Fruit fly (Drosophila melanogaster) whole organism, embryonic: ENCODE measurements around the gene aru.

Experiments
- ATbp ChIP-seq: fragments of 200-800 bp; sonication (Bioruptor generic); optimal IDR thresholded peaks from 2 replicates; lab custom pipeline; 2017; ENCODE audit warnings: missing biosample characterization, mild to moderate bottlenecking, missing genetic modification characterization, missing genetic modification reagents
- Atf-2 ChIP-seq: fragments of 200-800 bp; sonication (Bioruptor generic); optimal IDR thresholded peaks from 2 replicates; lab custom pipeline; 2016; ENCODE audit warnings: missing biosample characterization, missing genetic modification characterization
- Atf6 ChIP-seq: fragments of 200-800 bp; sonication (Bioruptor generic); IDR thresholded peaks from 2 replicates; pipeline ENCODE4 v1.3.6; 2022; ENCODE audit warnings: missing biosample characterization, missing genetic modification characterization
- CG10209 ChIP-seq: fragments of 200-800 bp; sonication (Bioruptor generic); optimal IDR thresholded peaks from 3 replicates; lab custom pipeline; 2017; ENCODE audit warnings: missing biosample characterization, mild to moderate bottlenecking, missing genetic modification characterization, missing genetic modification reagents
- CG1024 ChIP-seq: fragments of 200-800 bp; sonication (Bioruptor generic); IDR thresholded peaks from 2 replicates; pipeline ENCODE4 v1.3.6; 2022; ENCODE audit warnings: missing biosample characterization, missing genetic modification characterization
- CG10462 ChIP-seq: fragments of 200-800 bp; sonication (Bioruptor generic); optimal IDR thresholded peaks from 2 replicates; lab custom pipeline; 2016; ENCODE audit warnings: missing biosample characterization, missing genetic modification characterization
- CG11695 ChIP-seq: fragments of 200-800 bp; sonication (Bioruptor generic); IDR thresholded peaks from 3 replicates; pipeline ENCODE4 v1.3.6; 2022; ENCODE audit warnings: missing biosample characterization, missing genetic modification characterization
- CG1233 ChIP-seq: fragments of 200-800 bp; sonication (Bioruptor generic); optimal IDR thresholded peaks from 4 replicates; lab custom pipeline; 2018; ENCODE audit warnings: missing biosample characterization, mild to moderate bottlenecking, missing genetic modification characterization
- CG1602 ChIP-seq: fragments of 200-800 bp; sonication (Bioruptor generic); optimal IDR thresholded peaks from 3 replicates; lab custom pipeline; 2016; ENCODE audit warnings: missing biosample characterization, missing genetic modification characterization
- CG17612 ChIP-seq: fragments of 200-800 bp; sonication (Bioruptor generic); IDR thresholded peaks from 2 replicates; pipeline ENCODE4 v1.3.6; 2022; ENCODE audit warnings: missing biosample characterization, missing genetic modification characterization
- CG18599 ChIP-seq: fragments of 200-800 bp; sonication (Bioruptor generic); optimal IDR thresholded peaks from 3 replicates; lab custom pipeline; 2017; ENCODE audit warnings: missing biosample characterization, missing genetic modification characterization, mild to moderate bottlenecking, moderate library complexity, missing genetic modification reagents
- CG2202 ChIP-seq: fragments of 200-800 bp; sonication (Bioruptor generic); optimal IDR thresholded peaks from 2 replicates; lab custom pipeline; 2018; ENCODE audit warnings: missing biosample characterization, mild to moderate bottlenecking, missing genetic modification characterization
- CG31365 ChIP-seq: fragments of 200-800 bp; sonication (Bioruptor generic); optimal IDR thresholded peaks from 2 replicates; lab custom pipeline; 2018; ENCODE audit warnings: missing biosample characterization, mild to moderate bottlenecking, missing genetic modification characterization
- CG34422 ChIP-seq: fragments of 200-800 bp; sonication (Bioruptor generic); IDR thresholded peaks from 3 replicates; pipeline ENCODE4 v1.3.6; 2022; ENCODE audit warnings: missing biosample characterization, missing genetic modification characterization
- CG4424 ChIP-seq: fragments of 200-800 bp; sonication (Bioruptor generic); optimal IDR thresholded peaks from 3 replicates; lab custom pipeline; 2016; ENCODE audit warnings: missing biosample characterization, missing genetic modification characterization
- CG4617 ChIP-seq: fragments of 200-800 bp; sonication (Bioruptor generic); optimal IDR thresholded peaks from 3 replicates; lab custom pipeline; 2016; ENCODE audit warnings: missing biosample characterization, missing genetic modification characterization, borderline replicate concordance
- CG9437 ChIP-seq: fragments of 200-800 bp; sonication (Bioruptor generic); optimal IDR thresholded peaks from 2 replicates; lab custom pipeline; 2018; ENCODE audit warnings: missing biosample characterization, mild to moderate bottlenecking, missing genetic modification characterization
- CG9817 ChIP-seq: fragments of 200-800 bp; sonication (Bioruptor generic); optimal IDR thresholded peaks from 2 replicates; lab custom pipeline; 2018; ENCODE audit warnings: missing biosample characterization, mild to moderate bottlenecking, missing genetic modification characterization, moderate library complexity
- CG9932 ChIP-seq: fragments of 200-800 bp; sonication (Bioruptor generic); IDR thresholded peaks from 2 replicates; pipeline ENCODE4 v1.3.6; 2022; ENCODE audit warnings: missing biosample characterization, missing genetic modification characterization
- Dref ChIP-seq: fragments of 200-800 bp; sonication (Bioruptor generic); IDR thresholded peaks from 2 replicates; pipeline ENCODE4 v1.3.6; 2022; ENCODE audit warnings: missing biosample characterization, missing genetic modification characterization
- E2f2 ChIP-seq: fragments of 200-800 bp; sonication (Bioruptor generic); IDR thresholded peaks from 2 replicates; pipeline ENCODE4 v1.3.6; 2022; ENCODE audit warnings: missing biosample characterization, missing genetic modification characterization
- HLH3B ChIP-seq: fragments of 200-800 bp; sonication (Bioruptor generic); IDR thresholded peaks from 2 replicates; pipeline ENCODE4 v1.3.6; 2022; ENCODE audit warnings: missing biosample characterization, missing genetic modification characterization
- Hr78 ChIP-seq, 2 experiments: fragments of 200-800 bp in 1 of 2; fragments of >200 bp in 1 of 2; sonication (Bioruptor generic) in 1 of 2; optimal IDR thresholded peaks; 2 replicates each; lab custom pipeline; 2017 to 2019; ENCODE audit warnings: missing biosample characterization in 2 of 2, missing genetic modification characterization in 2 of 2, mild to moderate bottlenecking in 1 of 2, moderate library complexity in 1 of 2
- Med ChIP-seq: fragments of 200-800 bp; sonication (Bioruptor generic); peaks from one replicate; lab custom pipeline; 2016; ENCODE audit warnings: missing biosample characterization, missing genetic modification characterization, mild to moderate bottlenecking, inconsistent platforms, moderate library complexity
- Mes4 ChIP-seq: fragments of 200-800 bp; sonication (Bioruptor generic); optimal IDR thresholded peaks from 2 replicates; lab custom pipeline; 2016; ENCODE audit warnings: missing biosample characterization, missing genetic modification characterization
- PHDP ChIP-seq: fragments of 200-800 bp; sonication (Bioruptor generic); optimal IDR thresholded peaks from 3 replicates; lab custom pipeline; 2018; ENCODE audit warnings: missing biosample characterization, mild to moderate bottlenecking, missing genetic modification characterization, moderate library complexity
- Pdp1 ChIP-seq, 2 experiments: fragments of 200-800 bp; sonication (Bioruptor generic); optimal IDR thresholded peaks; 3 replicates each; lab custom pipeline; 2016; ENCODE audit warnings: missing biosample characterization in 2 of 2, missing genetic modification characterization in 2 of 2, mild to moderate bottlenecking in 1 of 2, moderate library complexity in 1 of 2
- Sox100B ChIP-seq: fragments of 200-800 bp; sonication (Bioruptor generic); optimal IDR thresholded peaks from 3 replicates; lab custom pipeline; 2018; ENCODE audit warnings: missing biosample characterization, mild to moderate bottlenecking, missing genetic modification characterization
- Xbp1 ChIP-seq: fragments of 200-800 bp; sonication (Bioruptor generic); optimal IDR thresholded peaks from 3 replicates; lab custom pipeline; 2016; ENCODE audit warnings: missing biosample characterization, mild to moderate bottlenecking, missing genetic modification characterization
- bsh ChIP-seq, 2 experiments: fragments of 200-800 bp; sonication (Bioruptor generic); optimal IDR thresholded peaks; 2 replicates each; lab custom pipeline; 2017 to 2018; ENCODE audit warnings: mild to moderate bottlenecking in 2 of 2, missing biosample characterization in 2 of 2, missing genetic modification characterization in 2 of 2, moderate library complexity in 1 of 2
- chinmo ChIP-seq: fragments of 200-800 bp; sonication (Bioruptor generic); IDR thresholded peaks from 4 replicates; pipeline ENCODE4 v1.3.6; 2022; ENCODE audit warnings: missing biosample characterization, missing genetic modification characterization; ENCODE audit not compliant: partially characterized antibody
- exex ChIP-seq: fragments of 200-800 bp; sonication (Bioruptor generic); optimal IDR thresholded peaks from 4 replicates; lab custom pipeline; 2018; ENCODE audit warnings: missing biosample characterization, mild to moderate bottlenecking, missing genetic modification characterization, moderate library complexity
- eyg ChIP-seq: fragments of 200-800 bp; sonication (Bioruptor generic); optimal IDR thresholded peaks from 3 replicates; lab custom pipeline; 2016; ENCODE audit warnings: missing biosample characterization, missing genetic modification characterization
- grn ChIP-seq: fragments of 200-800 bp; sonication (Bioruptor generic); optimal IDR thresholded peaks from 3 replicates; lab custom pipeline; 2017; ENCODE audit warnings: missing biosample characterization, missing genetic modification characterization
- jigr1 ChIP-seq: fragments of 200-800 bp; sonication (Bioruptor generic); IDR thresholded peaks from 3 replicates; pipeline ENCODE4 v1.3.6; 2022; ENCODE audit warnings: missing biosample characterization, missing genetic modification characterization
- mirr ChIP-seq: fragments of 200-800 bp; sonication (Bioruptor generic); optimal IDR thresholded peaks from 3 replicates; lab custom pipeline; 2018; ENCODE audit warnings: missing biosample characterization, mild to moderate bottlenecking, missing genetic modification characterization
- pb ChIP-seq: fragments of 200-800 bp; sonication (Bioruptor generic); optimal IDR thresholded peaks from 3 replicates; lab custom pipeline; 2016; ENCODE audit warnings: missing biosample characterization, missing genetic modification characterization
- peb ChIP-seq: fragments of 200-800 bp; sonication (Bioruptor generic); IDR thresholded peaks from 2 replicates; pipeline ENCODE4 v1.3.6; 2022; ENCODE audit warnings: missing biosample characterization, missing genetic modification characterization
- pnt ChIP-seq: fragments of 200-800 bp; sonication (Bioruptor generic); optimal IDR thresholded peaks from 3 replicates; lab custom pipeline; 2016; ENCODE audit warnings: missing biosample characterization, missing genetic modification characterization
- prd ChIP-seq, 3 experiments: fragments of >200 bp in 2 of 3; fragments of 200-800 bp in 1 of 3; sonication (Bioruptor generic) in 1 of 3; optimal IDR thresholded peaks in 2 of 3; IDR thresholded peaks in 1 of 3; 2 replicates in 2 of 3; 3 replicates in 1 of 3; pipeline versions ENCODE4 v1.3.6 to Lab custom; 2017 to 2022; ENCODE audit warnings: missing biosample characterization in 1 of 3, missing genetic modification characterization in 1 of 3
- sc ChIP-seq, 3 experiments: fragments of >200 bp in 2 of 3; fragments of 200-800 bp in 1 of 3; sonication (Bioruptor generic) in 1 of 3; optimal IDR thresholded peaks; 2 replicates in 2 of 3; 3 replicates in 1 of 3; lab custom pipeline; 2017; ENCODE audit warnings: mild to moderate bottlenecking in 1 of 3, missing biosample characterization in 1 of 3, missing genetic modification characterization in 1 of 3, missing genetic modification reagents in 1 of 3
- schlank ChIP-seq: fragments of 200-800 bp; sonication (Bioruptor generic); optimal IDR thresholded peaks from 2 replicates; lab custom pipeline; 2018; ENCODE audit warnings: missing biosample characterization, mild to moderate bottlenecking, missing genetic modification characterization
- sens-2 ChIP-seq: fragments of 200-800 bp; sonication (Bioruptor generic); IDR thresholded peaks from 2 replicates; pipeline ENCODE4 v1.3.6; 2022; ENCODE audit warnings: missing biosample characterization, missing genetic modification characterization
- sug ChIP-seq: fragments of 200-800 bp; optimal IDR thresholded peaks from 2 replicates; lab custom pipeline; 2019; ENCODE audit warnings: missing biosample characterization, mild to moderate bottlenecking, missing genetic modification characterization, moderate library complexity

Gene aru

dm6 chr2L:840716-841115 is 27.4 kb downstream of the aru start (continued):
- no peak for TF ChIP-seq Sox100B (GFP tag; lab: Kevin White, UChicago)
- TF ChIP-seq chinmo (GFP tag; lab: Robert Waterston, UW): peak; percentile 90; the same call in 2 of the 4 replicates
- TF ChIP-seq CG10209 (GFP tag; lab: Kevin White, UChicago): no peak
- TF ChIP-seq eyg (GFP tag; lab: Kevin White, UChicago): no peak
- no peak for TF ChIP-seq pb
- TF ChIP-seq CG17612 (GFP tag; lab: Robert Waterston, UW): no peak

DNA sequence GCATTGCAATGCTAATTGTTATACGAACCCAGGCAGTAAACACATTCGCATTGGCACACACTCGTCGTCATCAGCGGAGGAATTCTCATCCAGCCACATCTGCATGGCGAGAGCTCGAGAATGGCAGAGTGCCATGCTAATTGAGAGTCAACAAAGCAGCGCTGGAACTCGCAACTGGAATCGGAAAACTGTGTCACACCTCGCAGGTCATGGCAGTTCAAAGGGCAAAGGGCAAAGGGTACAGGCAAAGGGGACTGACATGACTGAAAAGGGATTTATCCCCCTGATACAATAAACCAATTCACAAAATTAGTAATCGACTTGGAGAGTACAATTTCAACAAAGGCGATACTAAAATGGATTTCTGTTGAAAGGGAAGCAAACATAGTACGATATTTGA is 28.1 kb downstream of the aru start:
- TF ChIP-seq CG10462 (no peak), Hr78 (GFP tag; optimal IDR thresholded peaks at IDR 0.05; lab: Kevin White, UChicago) (peak in 1 of 2 experiments; percentile 84)

- peak; percentile 97 for TF ChIP-seq exex (tag; lab: Kevin White, UChicago)
- peak; percentile 22 for TF ChIP-seq grn (GFP tag; lab: Kevin White, UChicago)
- peak; percentile 62 for TF ChIP-seq mirr (GFP tag; lab: Kevin White, UChicago)
- TF ChIP-seq CG18599: peak; percentile 3
- TF ChIP-seq CG4424: no peak
- peak; percentile 29 for TF ChIP-seq sug
- no peak for TF ChIP-seq sens-2
- peak; percentile 3 for TF ChIP-seq Med (GFP tag; lab: Kevin White, UChicago)
Observed at dm6 chr2L:838786-839185, 29.4 kb downstream of the aru start.

- TF ChIP-seq Hr78 (GFP tag; optimal IDR thresholded peaks at IDR 0.05; lab: Kevin White, UChicago) (no peak), ATbp (GFP tag; lab: Kevin White, UChicago) (peak; percentile 38), schlank (tag; lab: Kevin White, UChicago) (no peak), CG11695 (0 out of 3 replicates have a peak, but pooled peaks have one; percentile 8), E2f2 (GFP tag; lab: Robert Waterston, UW) (peak; percentile 39; the same call in 1 of the 2 replicates), PHDP (tag; lab: Kevin White, UChicago) (peak; percentile 53), CG31365 (tag; lab: Kevin White, UChicago) (no peak), Mes4 (GFP tag; lab: Kevin White, UChicago) (peak; percentile 33), CG34422 (GFP tag; lab: Robert Waterston, UW) (no peak), Pdp1 (GFP tag; optimal IDR thresholded peaks at IDR 0.05; lab: Kevin White, UChicago) (peak in 1 of 2 experiments; percentile 26), peb (GFP tag; lab: Robert Waterston, UW) (0 out of 2 replicates have a peak, but pooled peaks have one; percentile 21), Med (GFP tag; lab: Kevin White, UChicago) (peak; percentile 80), CG4617 (GFP tag; lab: Kevin White, UChicago) (no peak), Xbp1 (peak; percentile 73), CG1602 (GFP tag; lab: Kevin White, UChicago) (peak; percentile 56), prd (optimal IDR thresholded peaks at IDR 0.05; lab: Kevin White, UChicago) (no peak), prd (GFP tag; IDR thresholded peaks at IDR 0.05; lab: Robert Waterston, UW) (peak; percentile 29; the same call in 1 of the 3 replicates), Atf-2 (GFP tag; lab: Kevin White, UChicago) (peak; percentile 54), CG9932 (GFP tag; lab: Robert Waterston, UW) (peak; percentile 48), CG2202 (tag; lab: Kevin White, UChicago) (peak; percentile 18), sc (optimal IDR thresholded peaks at IDR 0.05; lab: Kevin White, UChicago) (no peak), sc (GFP tag; optimal IDR thresholded peaks at IDR 0.05; lab: Kevin White, UChicago) (peak; percentile 58), CG1024 (peak; percentile 67), Atf6 (GFP tag; lab: Robert Waterston, UW) (peak; percentile 27; the same call in 1 of the 2 replicates), pnt (GFP tag; lab: Kevin White, UChicago) (peak; percentile 4), bsh (GFP tag; optimal IDR thresholded peaks at IDR 0.05; lab: Kevin White, UChicago) (peak; percentile 15 to 75), CG1233 (GFP tag; lab: Kevin White, UChicago) (no peak), HLH3B (GFP tag; lab: Robert Waterston, UW) (peak; percentile 29; the same call in 1 of the 2 replicates), CG9437 (peak; percentile 10), jigr1 (no peak), CG9817 (tag; lab: Kevin White, UChicago) (peak; percentile 40), Dref (no peak)
Observed at dm6 chr2L:837989-838388, 30.2 kb downstream of the aru start.
